Fruit fly (Drosophila melanogaster) whole organism, pupa: ENCODE data around the gene Ir94c.

ENCODE experiments used
- CG14655 ChIP-seq: fragments of 200-800 bp; sonication (Bioruptor generic); optimal IDR thresholded peaks from 3 replicates; lab custom pipeline; 2017; ENCODE audit warnings: mild to moderate bottlenecking, missing biosample characterization, missing genetic modification reagents, missing genetic modification characterization
- Pif1B ChIP-seq: fragments of 200-800 bp; sonication (Bioruptor generic); optimal IDR thresholded peaks from 3 replicates; lab custom pipeline; 2016; ENCODE audit warnings: missing biosample characterization, missing genetic modification characterization
- fd96Ca ChIP-seq: fragments of 200-800 bp; sonication (Bioruptor generic); IDR thresholded peaks from 3 replicates; pipeline ENCODE4 v1.3.6; 2022; ENCODE audit warnings: missing biosample characterization, missing genetic modification characterization

DNA sequence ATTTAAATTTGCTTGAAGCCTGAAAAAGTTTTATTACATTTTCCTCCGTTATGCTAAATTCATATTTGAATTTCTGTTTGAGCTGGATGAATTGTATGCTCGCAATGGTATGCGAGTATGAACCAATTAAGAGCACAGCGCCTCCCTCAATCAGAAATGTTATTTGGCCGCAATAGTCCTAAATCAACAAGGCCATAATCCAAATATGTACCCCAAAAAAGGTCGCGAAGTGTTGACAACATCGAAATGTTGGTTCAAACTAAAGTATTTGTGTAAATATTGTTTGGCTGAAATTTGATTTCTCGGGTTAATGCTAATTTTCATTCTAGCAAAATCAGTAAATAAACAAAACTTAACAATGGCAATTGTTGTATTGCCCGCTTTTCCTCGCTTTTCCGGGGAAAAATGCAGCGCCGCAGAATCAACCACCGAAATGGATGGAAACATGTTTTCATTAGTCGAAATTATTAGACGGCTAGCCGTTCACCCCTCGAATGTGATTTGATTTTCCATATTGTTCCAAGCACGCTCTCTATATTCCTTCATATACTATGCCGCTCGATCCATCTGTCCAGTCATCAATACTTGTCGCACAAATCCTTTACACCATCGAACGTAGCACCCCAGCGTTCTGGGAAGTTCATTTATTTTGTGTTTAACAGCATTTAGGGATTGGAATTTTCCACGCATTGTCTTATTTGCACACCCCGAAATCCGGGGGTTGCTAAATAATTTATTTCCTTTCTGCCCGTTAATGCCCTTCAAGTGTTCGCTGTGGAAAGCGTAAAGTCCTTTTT lies 42.6 kb upstream of the Ir94c start:
- TF ChIP-seq fd96Ca (GFP tag; lab: Robert Waterston, UW) (no peak), CG14655 (GFP tag; lab: Kevin White, UChicago) (no peak), Pif1B (GFP tag; lab: Kevin White, UChicago) (no peak)
